Worm (Caenorhabditis elegans) whole organism, dauer: ENCODE data around the gene cyk-1.
"Not testable (repeated sequence)": the region's sequence is repeated elsewhere in the genome, so short reads cannot be mapped to it uniquely, and the experiment has no call there.

Experiments used
- unc-62 ChIP-seq: sonication (generic microtip); optimal IDR thresholded peaks from 2 replicates; lab custom pipeline; 2017; ENCODE audit warnings: missing biosample characterization, missing genetic modification reagents, missing genetic modification characterization

cyk-1 gene

DNA sequence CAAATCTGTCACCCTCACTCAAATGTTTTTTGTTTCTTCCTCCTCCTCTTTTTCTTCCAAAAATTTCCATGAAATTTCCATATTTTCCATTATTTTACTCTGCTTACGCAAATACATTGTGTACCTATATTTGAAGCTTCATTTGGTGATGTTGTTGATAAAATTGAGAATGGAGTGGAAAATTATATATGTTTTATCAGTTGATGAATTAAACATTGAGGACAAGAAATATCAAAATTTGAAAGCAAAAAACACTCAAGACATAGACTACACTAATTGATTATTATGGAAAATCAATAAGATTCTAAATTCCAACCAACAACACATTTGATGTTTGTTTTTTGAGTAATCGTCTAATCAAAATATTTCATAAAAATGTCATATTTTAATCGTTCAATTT lies 39.8 kb downstream of the cyk-1 start:
- TF ChIP-seq unc-62 (GFP tag; lab: Kevin White, UChicago), result no peak

DNA sequence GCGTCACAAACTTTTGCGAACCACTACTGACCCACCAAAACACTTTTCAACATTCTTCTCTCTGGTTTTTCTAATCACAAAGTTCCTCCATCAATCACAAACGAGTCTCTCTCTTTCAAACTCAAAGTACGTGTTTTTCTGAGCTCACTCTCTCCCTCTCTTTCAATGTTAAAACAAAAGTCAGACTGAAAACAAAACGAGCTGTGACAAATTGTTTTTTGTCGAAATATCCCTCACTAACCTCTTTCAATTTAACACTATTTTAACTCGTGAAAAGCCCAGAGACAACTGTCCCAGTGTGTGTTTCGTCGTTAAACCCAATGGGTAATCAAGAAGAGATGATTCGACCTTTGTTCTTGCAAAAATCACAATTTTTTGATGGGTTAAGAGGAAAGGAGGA lies 40.9 kb downstream of the cyk-1 start:
- no peak for TF ChIP-seq unc-62 (GFP tag; lab: Kevin White, UChicago)

DNA sequence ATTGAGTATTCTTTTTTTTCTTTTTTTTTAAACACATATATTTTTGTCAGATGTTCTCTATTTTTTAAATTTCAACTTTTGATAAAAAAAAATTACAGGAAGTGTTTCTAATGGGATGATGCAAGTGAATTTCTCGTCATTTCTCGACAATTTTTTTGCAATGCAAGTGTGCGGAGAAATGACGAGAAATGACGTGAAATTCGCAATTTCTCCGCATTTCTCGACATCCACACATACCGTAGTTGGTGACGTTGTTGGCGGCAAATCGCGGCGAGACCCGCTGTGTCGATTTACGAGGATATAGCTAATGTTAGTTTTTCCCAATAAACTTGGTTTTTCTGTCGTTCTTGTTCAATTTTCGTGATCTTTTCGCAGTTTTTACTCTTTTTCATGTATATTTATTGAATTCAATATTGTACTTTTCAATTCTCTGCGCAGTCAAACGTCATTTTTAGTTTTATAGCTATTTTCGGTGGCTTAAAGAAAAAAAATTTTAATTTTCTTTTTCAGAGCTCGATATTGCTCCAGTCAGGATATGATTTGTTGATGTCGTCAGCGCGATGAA lies 46.9 kb downstream of the cyk-1 start, which contains the start of gene F31E3.6:
TSS of gene F31E3.6 (plus strand) at position 93 of the 565 bp plus-strand sequence.
- TF ChIP-seq unc-62 (GFP tag; lab: Kevin White, UChicago), result not testable (repeated sequence)

DNA sequence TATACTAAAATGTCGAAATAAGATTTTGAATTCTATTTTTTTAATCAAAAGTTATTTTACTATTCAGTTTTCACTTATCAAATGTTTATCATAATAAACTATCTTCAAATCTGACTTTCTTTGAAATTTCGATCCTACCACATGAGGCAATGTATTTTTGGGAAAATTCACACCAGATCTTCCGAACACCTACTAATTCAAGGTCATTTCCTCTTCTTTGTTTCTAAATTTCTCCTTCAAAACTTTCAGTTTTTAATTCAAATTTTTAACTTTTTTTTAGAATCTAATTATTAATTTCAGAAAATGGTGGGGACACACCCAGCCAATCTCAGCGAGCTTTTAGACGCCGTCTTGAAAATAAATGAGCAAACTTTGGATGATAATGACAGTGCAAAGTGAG lies 49.4 kb downstream of the cyk-1 start, which contains the start of gene ceh-20:
TSS of gene ceh-20 (plus strand) at position 301 of the 400 bp plus-strand sequence.
- TF ChIP-seq unc-62 (GFP tag; lab: Kevin White, UChicago), result no peak

ce11 chrIII:6978875-6979274 lies 50.1 kb downstream of the cyk-1 start:
- no peak for TF ChIP-seq unc-62 (GFP tag; lab: Kevin White, UChicago)

ce11 chrIII:6974952-6975351 lies 54.1 kb downstream of the cyk-1 start:
- TF ChIP-seq unc-62 (GFP tag; lab: Kevin White, UChicago), result no peak

DNA sequence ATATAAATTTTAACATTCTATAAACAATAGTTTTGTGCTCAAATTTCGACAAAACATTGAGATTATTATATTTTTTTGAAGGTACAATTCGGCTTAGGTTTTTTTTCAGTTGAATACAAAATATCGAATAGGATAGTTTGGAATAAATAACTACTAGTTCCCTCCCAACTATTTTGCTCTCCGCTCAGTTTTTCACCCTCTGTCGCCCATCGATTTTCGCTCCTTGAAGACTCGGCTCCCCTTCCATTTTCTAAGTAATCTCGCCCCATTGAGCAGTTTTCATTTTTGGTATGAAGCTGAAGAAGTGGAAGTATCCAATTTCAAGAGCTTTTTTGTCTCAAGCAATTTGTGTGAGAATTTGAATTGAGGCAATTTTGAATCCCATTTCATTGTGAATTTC lies 55.3 kb downstream of the cyk-1 start, which contains the start of gene F31E3.2:
TSS of gene F31E3.2 (plus strand) at position 301 of the 400 bp plus-strand sequence.
- no peak for TF ChIP-seq unc-62 (GFP tag; lab: Kevin White, UChicago)
